Fruit fly (Drosophila melanogaster) S2 (cell line): ENCODE data around the gene CG17672.

ENCODE experiments used
- CG8478 ChIP-seq: fragments of >200 bp; optimal IDR thresholded peaks from 2 replicates; lab custom pipeline; 2018
- CTCF ChIP-seq, 2 experiments: fragments of >200 bp; optimal IDR thresholded peaks; 2 replicates each; lab custom pipeline; 2018

Gene CG17672

DNA sequence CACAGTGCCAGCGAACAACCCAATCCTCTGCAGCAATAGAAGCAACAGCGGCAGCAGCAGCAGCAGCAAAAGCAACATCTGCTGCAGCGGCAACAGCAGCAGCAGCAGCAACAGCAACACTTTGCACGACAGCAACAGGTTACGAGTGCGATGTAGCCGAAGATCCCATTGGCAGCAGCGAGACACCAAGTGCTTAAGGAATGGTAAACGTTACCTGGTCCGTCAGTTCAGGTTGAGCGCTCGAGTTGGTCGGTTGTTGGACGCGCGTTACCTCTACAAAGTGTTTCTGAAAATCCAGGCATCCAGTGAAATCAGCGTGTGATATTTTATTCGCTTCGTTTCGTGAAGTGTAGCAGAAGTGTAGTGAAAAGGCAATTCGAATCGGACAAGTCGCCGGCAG, at the start of gene CG17672:
TSS of gene CG17672 (plus strand) at position 223 of the 400 bp plus-strand sequence.
- no peak for TF ChIP-seq CTCF (optimal IDR thresholded peaks at IDR 0.05; lab: Kevin White, UChicago)
- TF ChIP-seq CG8478 (lab: Kevin White, UChicago), result no peak

DNA sequence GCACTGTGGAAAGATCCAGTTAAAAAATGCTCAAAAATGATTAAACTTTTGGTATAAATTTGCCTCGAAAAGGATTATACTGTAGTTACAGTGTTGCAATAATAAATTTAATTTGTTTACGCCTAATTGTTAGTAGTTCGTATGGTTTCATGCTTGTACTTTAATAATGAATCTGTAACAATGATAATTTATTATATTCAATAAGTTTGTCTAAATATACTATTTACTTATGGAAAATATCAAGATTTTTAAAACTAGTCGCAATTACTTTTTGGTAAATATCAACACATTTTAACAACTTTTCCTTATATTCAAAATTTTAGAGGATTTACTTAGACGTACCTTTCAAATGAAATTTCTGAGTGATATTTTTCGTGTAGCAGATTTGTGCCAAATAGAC, 33.9 kb upstream of the CG17672 start, which contains the start of gene CG11262:
TSS of gene CG11262 (plus strand) at position 301 of the 400 bp plus-strand sequence.
- no peak for TF ChIP-seq CTCF (optimal IDR thresholded peaks at IDR 0.05; lab: Kevin White, UChicago)
- TF ChIP-seq CG8478 (lab: Kevin White, UChicago), result no peak

DNA sequence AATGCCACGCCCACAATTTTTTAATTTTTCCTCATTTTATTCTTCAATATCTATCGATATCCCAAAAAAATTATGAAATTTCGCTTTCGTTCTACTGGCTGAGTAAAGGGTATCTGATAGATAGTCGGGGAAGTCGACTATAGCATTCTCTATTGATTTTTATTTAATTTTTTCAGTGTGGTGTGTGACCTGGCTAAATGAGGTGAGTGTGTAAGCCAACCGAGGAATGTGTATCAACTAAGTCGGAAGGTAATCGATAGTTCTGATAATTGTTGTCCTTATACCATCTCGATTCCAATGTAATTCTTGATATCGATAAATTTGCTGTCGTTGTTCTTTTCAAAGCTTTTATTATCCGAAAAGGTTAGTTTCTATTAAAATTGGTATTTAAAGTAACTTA, 22.3 kb upstream of the CG17672 start, which contains the start of gene CG11263:
TSS of gene CG11263 (plus strand) at position 328 of the 400 bp plus-strand sequence.
- TF ChIP-seq CG8478 (lab: Kevin White, UChicago), result no peak
- TF ChIP-seq CTCF (optimal IDR thresholded peaks at IDR 0.05; lab: Kevin White, UChicago), result peak in 1 of 2 experiments; percentile 30

DNA sequence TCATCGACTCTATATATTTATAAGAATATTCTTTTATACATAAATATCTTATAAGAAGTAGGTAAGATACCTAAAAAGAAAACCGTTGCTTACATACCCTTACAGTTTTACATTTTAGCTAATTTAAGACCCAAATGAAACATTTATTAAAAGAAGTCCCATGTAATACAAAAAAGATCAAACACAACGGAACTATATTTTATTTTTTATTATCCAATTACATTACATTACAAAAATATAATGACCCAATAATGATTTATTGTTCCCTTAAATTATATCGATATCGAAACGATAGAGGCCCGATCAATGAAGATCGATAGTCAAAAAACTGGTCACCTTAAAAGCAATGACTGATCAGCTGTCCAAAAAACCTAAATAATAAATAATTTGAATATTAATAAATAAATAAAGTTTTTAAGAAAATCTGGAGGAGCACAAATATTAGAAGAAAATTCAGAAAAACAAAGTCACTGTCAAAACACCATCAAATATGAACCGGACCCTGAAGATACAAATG, 20.8 kb upstream of the CG17672 start:
- TF ChIP-seq CG8478 (lab: Kevin White, UChicago) (no peak), CTCF (optimal IDR thresholded peaks at IDR 0.05; lab: Kevin White, UChicago) (no peak)

DNA sequence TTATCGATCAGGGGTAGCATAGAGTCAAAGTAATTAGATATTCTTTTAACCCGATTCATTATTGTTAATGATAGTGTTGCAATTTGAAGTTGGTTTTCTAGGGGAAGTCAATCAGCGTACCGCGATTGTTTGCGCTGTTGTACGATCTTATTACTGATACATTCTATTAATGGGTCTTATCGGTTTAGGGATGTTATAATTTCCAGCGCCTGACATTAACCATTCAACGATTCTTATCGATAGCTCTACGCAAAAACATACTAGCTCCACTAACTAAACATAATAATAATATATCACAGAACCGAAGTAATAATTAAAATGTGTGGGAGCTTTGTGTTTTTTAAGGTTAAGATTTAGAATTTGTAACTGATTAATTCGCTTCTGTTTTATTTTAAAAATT, 17.3 kb upstream of the CG17672 start, which contains the start of gene Cul6:
TSS of gene Cul6 (minus strand) at position 175 of the 400 bp plus-strand sequence.
- TF ChIP-seq CG8478 (lab: Kevin White, UChicago) (no peak), CTCF (optimal IDR thresholded peaks at IDR 0.05; lab: Kevin White, UChicago) (no peak)

DNA sequence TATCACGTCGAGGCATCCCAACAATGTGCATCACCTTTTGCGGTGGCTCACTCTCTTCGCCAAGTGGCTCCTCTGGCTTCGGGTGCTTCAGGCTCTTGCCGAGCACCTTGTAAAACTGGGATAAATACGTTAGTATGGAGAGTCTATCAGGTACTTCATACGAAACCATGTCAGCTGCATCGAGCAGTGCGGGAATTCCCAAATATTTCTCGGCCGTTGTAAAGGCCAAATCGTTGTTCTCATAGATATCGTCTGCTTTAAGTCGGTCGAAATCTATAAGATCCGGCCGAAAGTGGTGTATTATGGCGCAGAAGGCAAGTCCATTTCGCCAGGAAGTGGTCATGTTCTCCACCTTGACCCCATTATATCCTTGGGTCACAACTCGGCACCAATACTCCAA, 14.1 kb upstream of the CG17672 start:
- TF ChIP-seq CTCF (optimal IDR thresholded peaks at IDR 0.05; lab: Kevin White, UChicago), result no peak
- TF ChIP-seq CG8478 (lab: Kevin White, UChicago), result no peak

DNA sequence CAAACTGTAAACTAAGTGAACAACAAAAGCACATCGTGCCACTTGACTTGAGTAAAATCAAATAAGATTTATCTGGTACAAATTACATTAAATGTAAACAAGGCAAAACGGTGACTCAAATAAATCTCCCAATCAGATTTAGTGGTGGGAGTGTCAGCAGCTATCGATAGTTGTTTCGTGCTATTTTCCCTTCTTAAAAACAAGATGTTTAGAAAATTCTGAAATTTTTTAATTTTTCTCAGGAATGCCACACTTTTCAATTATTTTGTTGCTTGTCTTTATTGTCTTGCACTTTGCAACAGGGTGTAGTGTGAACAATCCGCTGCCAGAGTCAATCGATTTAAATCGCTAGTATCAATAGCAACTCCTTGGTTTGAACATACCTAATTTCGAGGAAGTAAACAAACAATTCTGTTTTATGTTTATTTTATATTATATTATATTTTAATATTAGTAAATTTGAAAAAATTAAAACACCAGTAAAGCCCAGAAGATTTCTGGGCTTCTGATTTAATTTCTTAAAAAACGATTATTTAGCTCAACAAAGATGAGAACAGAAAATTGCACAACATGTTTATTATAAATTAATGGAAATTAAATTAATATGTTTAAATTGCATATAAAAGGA, 13.5 kb upstream of the CG17672 start, which contains the start of gene MICAL-like:
TSS of gene MICAL-like (minus strand) at position 138 of the 628 bp plus-strand sequence.
- no peak for TF ChIP-seq CG8478 (lab: Kevin White, UChicago)
- TF ChIP-seq CTCF (optimal IDR thresholded peaks at IDR 0.05; lab: Kevin White, UChicago), result no peak

DNA sequence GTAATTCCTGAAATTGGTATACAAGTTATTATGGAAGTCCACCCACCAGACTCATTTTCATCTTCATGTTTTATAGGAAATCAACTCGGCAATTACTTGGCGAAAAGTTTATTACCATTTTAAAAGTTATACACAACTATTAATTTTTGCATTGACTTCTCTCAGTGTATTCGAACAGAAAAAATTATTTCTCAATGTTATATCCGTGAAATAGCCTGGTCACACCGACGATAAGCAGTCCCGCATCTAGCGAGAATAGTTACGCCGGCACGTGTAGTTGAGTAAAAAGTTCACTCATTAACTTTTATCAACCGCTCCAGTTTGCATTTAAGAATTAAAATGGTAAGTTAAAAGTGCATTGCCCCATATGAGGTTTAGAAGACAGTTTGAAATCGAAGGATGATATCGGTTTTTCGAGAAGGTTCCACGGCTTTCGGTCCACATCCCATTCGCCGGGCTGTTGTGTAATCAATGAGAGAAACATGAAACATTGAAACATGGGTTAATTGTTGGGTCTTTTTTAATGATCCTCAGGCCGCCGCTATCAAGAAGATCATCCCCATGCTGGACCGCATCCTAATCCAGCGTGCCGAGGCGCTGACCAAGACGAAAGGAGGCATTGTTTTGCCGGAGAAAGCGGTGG, 12.8 kb upstream of the CG17672 start, which contains the start of gene CG11267:
TSS of gene CG11267 (plus strand) at position 228 of the 643 bp plus-strand sequence.
- no peak for TF ChIP-seq CTCF (optimal IDR thresholded peaks at IDR 0.05; lab: Kevin White, UChicago)
- TF ChIP-seq CG8478 (lab: Kevin White, UChicago), result no peak

DNA sequence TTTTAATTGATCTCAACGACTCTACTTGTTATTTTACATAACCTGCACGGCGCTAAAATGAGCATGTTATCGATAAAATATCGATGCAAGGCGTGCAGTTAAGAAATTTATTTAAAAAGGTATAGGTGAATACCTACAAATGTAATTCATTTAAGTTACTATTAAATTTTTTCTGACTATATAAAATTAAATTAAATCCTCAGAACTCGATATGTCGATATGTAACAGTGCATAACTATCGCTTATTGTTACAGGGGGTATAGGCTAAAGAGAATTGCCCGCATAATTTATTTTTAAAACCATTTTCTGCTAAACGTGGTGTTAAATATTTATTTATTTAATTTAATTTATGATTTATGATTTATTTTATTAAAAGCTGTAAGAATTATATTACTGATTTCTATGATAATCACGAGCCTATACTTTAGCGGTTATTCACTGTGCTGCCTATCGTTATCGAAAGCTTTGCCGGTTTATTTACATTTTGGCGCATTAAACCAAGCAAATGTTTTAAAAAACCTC, 10.9 kb upstream of the CG17672 start, which contains the start of the genes mRpL20 and Icmt:
TSS of gene mRpL20 (minus strand) at position 65 of the 522 bp plus-strand sequence.
TSS of gene Icmt (plus strand) at position 464 of the 522 bp plus-strand sequence.
- TF ChIP-seq CTCF (optimal IDR thresholded peaks at IDR 0.05; lab: Kevin White, UChicago), result no peak
- no peak for TF ChIP-seq CG8478 (lab: Kevin White, UChicago)

DNA sequence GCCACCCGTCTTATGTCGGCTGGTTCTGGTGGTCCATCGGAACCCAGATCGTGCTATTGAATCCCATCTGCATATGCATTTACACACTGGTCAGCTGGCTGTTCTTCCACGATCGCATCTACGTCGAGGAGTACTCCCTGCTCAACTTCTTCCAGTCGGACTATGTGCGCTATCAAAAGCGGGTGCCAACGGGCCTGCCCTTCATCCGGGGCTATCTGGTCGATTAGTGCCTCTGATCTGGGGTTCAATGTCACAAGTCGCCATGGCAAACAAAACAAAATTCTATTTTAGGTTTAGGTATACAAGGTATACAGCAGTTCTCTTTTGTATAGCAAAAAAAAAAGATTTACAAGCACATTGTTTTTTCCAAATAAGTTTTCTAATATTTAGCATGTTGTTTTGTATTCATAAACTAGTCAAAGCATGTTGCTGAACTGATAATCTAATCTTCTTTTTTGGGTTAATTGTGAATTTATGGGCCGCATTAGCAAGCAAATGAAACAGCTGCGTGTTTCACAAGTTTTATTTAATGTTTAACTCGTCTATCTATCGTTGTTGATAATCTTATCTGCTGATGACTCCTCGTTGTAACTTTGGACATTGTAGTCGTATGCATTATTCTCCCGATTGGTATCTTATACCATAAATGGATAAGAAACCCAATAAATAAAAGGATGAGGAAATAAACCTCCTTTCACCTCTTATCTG, 9.4 kb upstream of the CG17672 start:
- no peak for TF ChIP-seq CG8478 (lab: Kevin White, UChicago)
- no peak for TF ChIP-seq CTCF (optimal IDR thresholded peaks at IDR 0.05; lab: Kevin White, UChicago)

DNA sequence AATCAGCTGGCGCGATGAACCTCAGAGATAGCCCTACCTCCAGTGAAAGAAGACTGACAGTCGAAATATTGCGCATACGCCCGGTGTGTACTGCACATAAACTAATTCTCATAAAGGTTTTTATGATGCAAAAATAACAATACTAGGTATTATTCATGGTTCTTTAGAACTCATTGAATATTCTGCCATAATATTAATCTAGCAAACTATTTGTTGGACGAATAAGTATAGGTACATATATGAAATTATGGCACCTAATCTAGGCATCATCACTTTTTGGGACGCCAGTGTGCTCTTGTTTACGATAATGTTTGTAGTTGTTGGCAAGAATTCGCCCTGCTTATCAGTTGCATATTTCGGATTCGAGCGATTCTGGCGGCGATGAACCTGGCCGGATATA, 7.0 kb upstream of the CG17672 start:
- no peak for TF ChIP-seq CG8478 (lab: Kevin White, UChicago)
- no peak for TF ChIP-seq CTCF (optimal IDR thresholded peaks at IDR 0.05; lab: Kevin White, UChicago)

DNA sequence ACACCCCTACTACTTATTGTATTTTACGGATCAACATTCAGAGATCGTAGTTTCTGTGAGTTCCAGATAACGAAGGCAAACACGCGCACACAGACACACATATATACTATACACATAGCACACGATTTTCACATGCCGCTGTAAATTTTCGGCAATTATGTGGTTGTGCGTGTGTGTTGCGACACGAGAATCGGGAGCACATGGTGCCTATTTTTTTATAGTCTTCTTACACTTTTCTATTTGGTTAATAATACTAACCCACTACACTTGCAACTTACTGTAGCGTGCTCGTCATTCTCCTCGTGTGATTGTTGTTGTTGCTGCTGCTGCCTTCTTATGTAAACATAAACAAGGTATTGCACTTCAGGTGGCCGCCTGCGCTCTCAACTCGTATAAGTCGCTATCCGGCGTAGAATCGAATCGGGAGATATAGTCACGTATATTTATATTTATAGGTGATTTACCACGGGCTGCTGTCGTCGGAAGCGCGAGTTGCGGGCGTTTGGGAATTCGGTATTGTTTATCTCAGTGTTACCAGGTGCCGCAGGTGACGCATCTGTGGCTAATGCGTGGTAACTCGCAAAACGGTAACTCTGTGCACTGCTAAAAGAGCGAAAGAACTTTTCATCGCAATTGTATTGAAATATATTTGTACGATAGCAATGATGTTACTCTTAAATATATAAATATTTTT, 6.5 kb upstream of the CG17672 start, which contains the start of gene Adk2:
TSS of gene Adk2 (minus strand) at position 529 of the 694 bp plus-strand sequence.
- TF ChIP-seq CG8478 (lab: Kevin White, UChicago), result no peak
- no peak for TF ChIP-seq CTCF (optimal IDR thresholded peaks at IDR 0.05; lab: Kevin White, UChicago)

DNA sequence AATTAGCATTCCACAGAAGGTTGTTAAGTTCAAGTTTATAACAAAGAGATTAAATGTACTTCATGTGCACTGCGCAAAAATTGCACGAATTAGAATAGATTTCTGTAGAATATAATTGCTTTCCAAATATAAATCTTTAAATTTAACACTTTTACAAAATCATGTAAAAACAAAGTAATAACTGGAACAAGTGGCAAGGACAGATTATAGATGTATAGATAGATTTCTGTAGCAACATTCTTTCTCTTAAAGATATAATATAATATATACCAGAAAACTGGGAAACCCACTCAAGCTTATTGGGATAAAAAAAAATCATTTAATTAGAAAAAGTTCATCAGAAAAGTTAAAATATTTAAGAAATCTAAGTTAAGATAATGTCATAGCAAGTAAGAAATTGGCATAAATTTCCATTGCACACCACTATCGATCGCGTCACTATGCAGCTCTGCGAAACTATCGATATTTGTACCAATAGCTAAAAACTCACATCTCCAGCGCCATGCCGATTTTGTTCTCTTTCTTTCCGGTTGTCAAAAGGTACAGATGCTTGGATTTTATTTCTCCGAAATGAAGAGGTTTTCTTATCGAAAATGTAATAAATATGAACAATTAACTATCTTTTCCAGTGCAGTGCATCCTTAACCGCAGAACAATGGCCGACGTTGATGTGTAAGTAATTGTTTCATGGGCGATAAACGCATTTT, 5.8 kb upstream of the CG17672 start, which contains the start of gene RpS12:
TSS of gene RpS12 (plus strand) at position 499 of the 707 bp plus-strand sequence.
- TF ChIP-seq CG8478 (lab: Kevin White, UChicago), result no peak
- TF ChIP-seq CTCF (optimal IDR thresholded peaks at IDR 0.05; lab: Kevin White, UChicago), result no peak
